Worm (Caenorhabditis elegans) whole organism, mixed stage, embryonic: ENCODE results near the gene F13B9.2.
"Not testable (repeated sequence)": the region's sequence is repeated elsewhere in the genome, so short reads cannot be mapped to it uniquely, and the experiment has no call there.

Experiments used
- M03D4.4 ChIP-seq: sonication (generic microtip); optimal IDR thresholded peaks from 2 replicates; lab custom pipeline; 2017; ENCODE audit warnings: mild to moderate bottlenecking, missing genetic modification characterization, missing compliant biosample characterization
- bed-3 ChIP-seq: fragments of 200-800 bp; sonication (Bioruptor generic); optimal IDR thresholded peaks from 3 replicates; lab custom pipeline; 2018; ENCODE audit warnings: mild to moderate bottlenecking, missing genetic modification characterization, moderate library complexity, missing compliant biosample characterization
- ces-1 ChIP-seq: fragments of 150-350 bp; optimal IDR thresholded peaks from 2 replicates; lab custom pipeline; 2014; ENCODE audit warnings: missing biosample characterization, missing genetic modification reagents, missing genetic modification characterization
- elt-3 ChIP-seq: fragments of 150-350 bp; optimal IDR thresholded peaks from 2 replicates; lab custom pipeline; 2014; ENCODE audit warnings: missing biosample characterization, missing genetic modification characterization
- lsy-2 ChIP-seq: fragments of 150-350 bp; optimal IDR thresholded peaks from 2 replicates; lab custom pipeline; 2014; ENCODE audit warnings: missing biosample characterization, missing genetic modification characterization
- mab-5 ChIP-seq: fragments of 150-350 bp; optimal IDR thresholded peaks from 2 replicates; lab custom pipeline; 2014; ENCODE audit warnings: missing biosample characterization, missing genetic modification characterization
- nhr-12 ChIP-seq: fragments of 150-350 bp; optimal IDR thresholded peaks from 2 replicates; lab custom pipeline; 2014; ENCODE audit warnings: missing biosample characterization, missing genetic modification characterization
- nhr-28 ChIP-seq: fragments of 150-350 bp; optimal IDR thresholded peaks from 2 replicates; lab custom pipeline; 2014; ENCODE audit warnings: missing biosample characterization, missing genetic modification characterization
- nhr-76 ChIP-seq: sonication (generic microtip); optimal IDR thresholded peaks from 2 replicates; lab custom pipeline; 2017; ENCODE audit warnings: missing biosample characterization, missing genetic modification characterization
- pha-4 ChIP-seq: fragments of 150-350 bp; optimal IDR thresholded peaks from 2 replicates; lab custom pipeline; 2018; ENCODE audit warnings: missing biosample characterization, missing genetic modification reagents, missing genetic modification characterization
- sem-2 ChIP-seq: fragments of 200-800 bp; sonication (Bioruptor generic); optimal IDR thresholded peaks from 2 replicates; lab custom pipeline; 2018; ENCODE audit warnings: mild to moderate bottlenecking, missing genetic modification characterization, missing compliant biosample characterization
- snpc-4 ChIP-seq: fragments of 150-350 bp; optimal IDR thresholded peaks from 2 replicates; lab custom pipeline; 2014; ENCODE audit warnings: missing biosample characterization, missing genetic modification characterization
- unc-39 ChIP-seq: fragments of 150-350 bp; optimal IDR thresholded peaks from 2 replicates; lab custom pipeline; 2014; ENCODE audit warnings: missing biosample characterization, missing genetic modification characterization
- ztf-11 ChIP-seq: fragments of 150-350 bp; optimal IDR thresholded peaks from 2 replicates; lab custom pipeline; 2014; ENCODE audit warnings: missing biosample characterization, missing genetic modification characterization

DNA sequence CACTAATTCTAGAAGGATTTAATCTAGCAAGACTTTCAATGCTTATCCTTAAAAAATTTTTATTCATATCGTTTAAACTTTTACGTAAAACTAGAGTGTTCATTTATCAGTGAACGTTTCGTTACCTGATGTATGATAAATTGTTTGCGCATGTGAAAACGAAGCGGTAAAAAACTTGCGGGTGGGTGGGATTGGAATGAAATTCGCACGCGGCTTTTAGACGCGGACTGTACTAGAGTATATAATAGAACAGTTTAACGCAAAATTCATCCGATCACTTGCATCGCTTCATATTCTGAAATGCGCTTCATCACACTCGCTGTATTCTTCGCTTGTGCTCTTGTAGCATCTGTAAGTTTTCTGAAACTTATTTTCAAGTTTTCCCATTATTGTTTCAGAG is 36.3 kb downstream of the F13B9.2 start, which contains the start of gene abu-9:
- not testable (repeated sequence) for TF ChIP-seq snpc-4 (tag; lab: Kevin White, UChicago); nhr-28 (tag; lab: Kevin White, UChicago); pha-4 (tag; lab: Kevin White, UChicago); elt-3 (tag; lab: Kevin White, UChicago); mab-5 (tag; lab: Kevin White, UChicago); lsy-2 (tag; lab: Kevin White, UChicago); nhr-12 (tag; lab: Kevin White, UChicago); nhr-76; ces-1 (GFP tag; lab: Kevin White, UChicago); M03D4.4 (tag; lab: Kevin White, UChicago); unc-39; sem-2; ztf-11 (tag; lab: Kevin White, UChicago); bed-3 (GFP tag; lab: Kevin White, UChicago)
